Worm (Caenorhabditis elegans) whole organism, L1 larva: ENCODE measurements around the gene H35B03.2.

ENCODE experiments used
- Y116A8C.19 ChIP-seq: sonication (generic microtip); optimal IDR thresholded peaks from 2 replicates; lab custom pipeline; 2016; ENCODE audit warnings: missing compliant biosample characterization, missing genetic modification characterization, borderline replicate concordance
- ama-1 ChIP-seq: fragments of 150-350 bp; optimal IDR thresholded peaks from 2 replicates; lab custom pipeline; 2014
- ceh-63 ChIP-seq: fragments of 200-800 bp; sonication (Bioruptor generic); optimal IDR thresholded peaks from 2 replicates; lab custom pipeline; 2018; ENCODE audit warnings: mild to moderate bottlenecking, missing genetic modification characterization, missing compliant biosample characterization
- ceh-82 ChIP-seq, 3 experiments: fragments of 150-350 bp in 1 of 3; sonication (generic microtip) in 2 of 3; optimal IDR thresholded peaks; 2 replicates each; lab custom pipeline; 2014 to 2017; ENCODE audit warnings: missing biosample characterization in 3 of 3, missing genetic modification characterization in 3 of 3
- ces-1 ChIP-seq: fragments of 150-350 bp; optimal IDR thresholded peaks from 2 replicates; lab custom pipeline; 2014; ENCODE audit warnings: missing biosample characterization, missing genetic modification reagents, missing genetic modification characterization
- dsc-1 ChIP-seq: sonication (generic microtip); optimal IDR thresholded peaks from 2 replicates; lab custom pipeline; 2016; ENCODE audit warnings: mild to moderate bottlenecking, missing genetic modification characterization, missing compliant biosample characterization
- efl-1 ChIP-seq, 4 experiments: fragments of 150-350 bp; optimal IDR thresholded peaks in 3 of 4; peaks in 1 of 4; 1 replicate in 1 of 4; 2 replicates in 3 of 4; lab custom pipeline; 2014; ENCODE audit warnings: missing biosample characterization in 2 of 4, missing genetic modification characterization in 2 of 4, missing genetic modification reagents in 2 of 4
- ets-5 ChIP-seq: fragments of 200-800 bp; sonication (Bioruptor generic); IDR thresholded peaks from 2 replicates; pipeline ENCODE4 v1.3.6; 2022; ENCODE audit warnings: missing genetic modification characterization, missing compliant biosample characterization
- fos-1 ChIP-seq: fragments of 150-350 bp; optimal IDR thresholded peaks from 2 replicates; lab custom pipeline; 2014; ENCODE audit warnings: missing biosample characterization, missing genetic modification characterization
- snpc-4 ChIP-seq: fragments of 150-350 bp; optimal IDR thresholded peaks from 2 replicates; lab custom pipeline; 2014; ENCODE audit warnings: missing biosample characterization, missing genetic modification characterization
- unc-86 ChIP-seq: sonication (generic microtip); optimal IDR thresholded peaks from 2 replicates; lab custom pipeline; 2016; ENCODE audit warnings: missing genetic modification characterization, missing compliant biosample characterization
- zag-1 ChIP-seq: fragments of 150-350 bp; optimal IDR thresholded peaks from 2 replicates; lab custom pipeline; 2014; ENCODE audit warnings: missing biosample characterization, missing genetic modification characterization
- ztf-11 ChIP-seq, 2 experiments: sonication (generic microtip); optimal IDR thresholded peaks; 2 replicates each; lab custom pipeline; 2016 to 2017; ENCODE audit warnings: missing genetic modification characterization in 2 of 2, missing biosample characterization in 1 of 2, missing compliant biosample characterization in 1 of 2
- ztf-4 ChIP-seq: fragments of 150-350 bp; optimal IDR thresholded peaks from 2 replicates; lab custom pipeline; 2014; ENCODE audit warnings: missing biosample characterization, missing genetic modification characterization

- TF ChIP-seq ztf-11 (tag; optimal IDR thresholded peaks at IDR 0.05; lab: Kevin White, UChicago) = no peak
- TF ChIP-seq fos-1 (tag; lab: Kevin White, UChicago) = peak; percentile 26
- TF ChIP-seq zag-1 (tag; lab: Kevin White, UChicago) = no peak
- TF ChIP-seq ceh-82 (tag; optimal IDR thresholded peaks at IDR 0.05; lab: Kevin White, UChicago) = peak in 2 of 3 experiments; percentile 19 to 60
- no peak for TF ChIP-seq Y116A8C.19 (tag; lab: Kevin White, UChicago)
- TF ChIP-seq ceh-63 (GFP tag; lab: Kevin White, UChicago) = no peak
- peak; percentile 39 for TF ChIP-seq dsc-1 (tag; lab: Kevin White, UChicago)
- TF ChIP-seq unc-86 (tag; lab: Kevin White, UChicago) = no peak
- no peak for TF ChIP-seq ama-1
- TF ChIP-seq ztf-4 (tag; lab: Kevin White, UChicago) = no peak
- peak; percentile 15 to 23 for TF ChIP-seq efl-1 (optimal IDR thresholded peaks at IDR 0.05; lab: Kevin White, UChicago)
- TF ChIP-seq efl-1 (GFP tag; optimal IDR thresholded peaks at IDR 0.05 in 1 of 2; lab: Kevin White, UChicago) = peak in 1 of 2 experiments; percentile 83
- TF ChIP-seq snpc-4 (tag; lab: Kevin White, UChicago) = no peak
- no peak for TF ChIP-seq ces-1 (GFP tag; lab: Kevin White, UChicago)
- TF ChIP-seq ets-5 (GFP tag; lab: Robert Waterston, UW) = no peak
These were observed 21.8 kb upstream of the H35B03.2 start for ce11 chrIV:5753253-5753652.
